Worm (Caenorhabditis elegans) whole organism, early embryonic: ENCODE results near the gene C07G1.15.

Experiments
- ama-1 ChIP-seq: fragments of 150-350 bp; optimal IDR thresholded peaks from 2 replicates; lab custom pipeline; 2014
- ceh-13 ChIP-seq: fragments of 200-800 bp; sonication (Bioruptor generic); optimal IDR thresholded peaks from 2 replicates; lab custom pipeline; 2018; ENCODE audit warnings: mild to moderate bottlenecking, missing genetic modification characterization, missing compliant biosample characterization
- flt-1 ChIP-seq: fragments of 200-800 bp; sonication (Bioruptor generic); IDR thresholded peaks from 2 replicates; pipeline ENCODE4 v1.3.6; 2022; ENCODE audit warnings: missing genetic modification characterization, missing compliant biosample characterization
- hmbx-1 ChIP-seq: sonication (generic microtip); optimal IDR thresholded peaks from 2 replicates; lab custom pipeline; 2016; ENCODE audit warnings: mild to moderate bottlenecking, missing genetic modification characterization, missing compliant biosample characterization
- hmg-4 ChIP-seq: fragments of 200-800 bp; sonication (Bioruptor generic); optimal IDR thresholded peaks from 2 replicates; lab custom pipeline; 2018; ENCODE audit warnings: mild to moderate bottlenecking, missing genetic modification characterization, missing compliant biosample characterization
- hnd-1 ChIP-seq: sonication (generic microtip); optimal IDR thresholded peaks from 2 replicates; lab custom pipeline; 2016; ENCODE audit warnings: missing genetic modification characterization, missing compliant biosample characterization
- scrt-1 ChIP-seq: fragments of 200-800 bp; sonication (Bioruptor generic); IDR thresholded peaks from 2 replicates; pipeline ENCODE4 v1.3.6; 2022; ENCODE audit warnings: missing genetic modification characterization, missing compliant biosample characterization
- tra-4 ChIP-seq: sonication (generic microtip); optimal IDR thresholded peaks from 2 replicates; lab custom pipeline; 2017; ENCODE audit warnings: missing genetic modification characterization, missing compliant biosample characterization

DNA sequence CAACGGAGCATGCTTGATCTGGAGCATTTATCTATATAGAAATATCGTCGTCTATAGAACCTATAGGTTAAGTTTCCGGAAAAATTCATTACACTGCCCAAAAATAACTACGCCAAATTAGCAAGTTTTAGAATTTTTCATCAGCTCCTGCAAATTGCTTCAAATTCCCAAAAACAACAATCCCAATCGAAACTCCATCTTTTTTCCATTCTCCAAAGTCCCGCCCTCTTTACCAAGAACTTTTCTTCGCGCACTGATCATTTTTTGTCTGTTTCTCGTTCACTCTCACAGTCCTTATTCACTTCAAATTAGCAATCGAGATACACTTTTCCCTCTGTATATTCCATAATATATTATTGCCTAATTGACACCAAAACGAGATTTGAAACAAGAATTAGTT is 36.5 kb downstream of the C07G1.15 start, which contains the start of gene svh-1:
- TF ChIP-seq flt-1 (GFP tag; lab: Robert Waterston, UW) (no peak), hmbx-1 (tag; lab: Kevin White, UChicago) (no peak), ama-1 (lab: Kevin White, UChicago) (no peak), scrt-1 (GFP tag; lab: Robert Waterston, UW) (no peak), ceh-13 (GFP tag; lab: Kevin White, UChicago) (no peak), hnd-1 (tag; lab: Kevin White, UChicago) (no peak), hmg-4 (no peak), tra-4 (no peak)
